Worm (Caenorhabditis elegans) whole organism, midembryonic: ENCODE results near the gene F58H1.3.

Experiments
- T22C8.4 ChIP-seq: fragments of 200-800 bp; sonication (Bioruptor generic); IDR thresholded peaks from 2 replicates; pipeline ENCODE4 v1.3.6; 2022; ENCODE audit warnings: missing genetic modification characterization, missing compliant biosample characterization
- cog-1 ChIP-seq: sonication (generic microtip); optimal IDR thresholded peaks from 2 replicates; lab custom pipeline; 2016; ENCODE audit warnings: missing genetic modification characterization, missing compliant biosample characterization
- flt-1 ChIP-seq: fragments of 200-800 bp; sonication (Bioruptor generic); IDR thresholded peaks from 2 replicates; pipeline ENCODE4 v1.3.6; 2022; ENCODE audit warnings: missing genetic modification characterization, missing compliant biosample characterization
- klf-2 ChIP-seq: fragments of 200-800 bp; sonication (Bioruptor generic); conservative IDR thresholded peaks from 2 replicates; pipeline ENCODE4 v1.3.6; 2022; ENCODE audit warnings: missing genetic modification reagents, missing genetic modification characterization, missing compliant biosample characterization
- med-1 ChIP-seq: sonication (generic microtip); optimal IDR thresholded peaks from 2 replicates; lab custom pipeline; 2017; ENCODE audit warnings: missing genetic modification characterization, mild to moderate bottlenecking, missing compliant biosample characterization, antibody characterized with exemption, missing genetic modification reagents; ENCODE audit not compliant: insufficient read depth
- ref-1 ChIP-seq: fragments of 200-800 bp; sonication (Bioruptor generic); conservative IDR thresholded peaks from 2 replicates; pipeline ENCODE4 v1.3.6; 2022; ENCODE audit warnings: missing genetic modification reagents, missing genetic modification characterization, missing compliant biosample characterization
- tab-1 ChIP-seq: fragments of 200-800 bp; sonication (Bioruptor generic); IDR thresholded peaks from 2 replicates; pipeline ENCODE4 v1.3.6; 2022; ENCODE audit warnings: missing genetic modification characterization, missing compliant biosample characterization
- ztf-23 ChIP-seq: fragments of 200-800 bp; sonication (Bioruptor generic); IDR thresholded peaks from 2 replicates; pipeline ENCODE4 v1.3.6; 2022; ENCODE audit warnings: missing genetic modification reagents, missing genetic modification characterization, missing compliant biosample characterization
- ztf-29 ChIP-seq: fragments of 200-800 bp; sonication (Bioruptor generic); IDR thresholded peaks from 2 replicates; pipeline ENCODE4 v1.3.6; 2022; ENCODE audit warnings: missing genetic modification reagents, missing genetic modification characterization, missing compliant biosample characterization

The F58H1.3 gene

DNA sequence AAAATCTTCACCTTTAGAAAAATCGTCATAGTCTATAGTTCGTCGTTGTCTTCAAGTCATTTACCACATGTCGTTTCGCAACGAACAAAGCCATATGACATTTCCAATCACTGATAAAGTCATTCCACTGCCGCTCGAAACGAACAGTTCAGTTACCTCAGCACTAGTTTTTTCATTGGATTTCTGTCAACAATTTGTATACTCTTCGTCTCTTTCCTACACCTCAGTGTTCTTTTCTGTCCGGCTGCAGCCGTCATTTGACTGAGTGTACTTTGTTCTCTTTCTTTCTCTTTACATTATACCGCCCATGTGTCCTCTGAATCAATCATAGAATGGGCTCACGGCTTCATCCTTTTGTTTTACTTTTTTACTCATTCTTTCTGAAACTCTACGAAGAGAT is 12.5 kb upstream of the F58H1.3 start:
- no peak for TF ChIP-seq ref-1 (GFP tag; lab: Robert Waterston, UW)

- TF ChIP-seq cog-1 (tag; lab: Kevin White, UChicago) = no peak
These were observed 11.9 kb upstream of the F58H1.3 start for ce11 chrV:11921689-11922517.

DNA sequence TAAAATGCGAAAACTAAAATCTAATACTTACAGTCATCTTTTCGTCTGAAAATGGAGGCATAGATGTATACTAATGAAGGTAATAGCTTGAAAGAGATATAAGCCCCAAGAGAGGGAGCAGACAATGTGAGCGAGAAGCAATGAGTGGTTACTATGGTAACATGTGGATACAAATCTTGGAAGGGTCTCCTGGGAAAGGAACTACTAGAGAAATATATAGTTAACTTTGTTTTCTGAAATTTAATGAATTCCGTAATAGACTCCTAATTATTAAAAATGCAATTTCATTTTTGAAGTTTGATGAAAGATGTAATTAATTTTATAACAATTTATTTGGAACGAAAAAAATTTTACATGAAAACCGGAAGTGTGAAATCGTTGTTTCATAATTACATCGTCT is 6.4 kb upstream of the F58H1.3 start, which contains the start of gene osm-6:
Gene osm-6 (minus strand): TSS at position 101 of the 400 bp plus-strand sequence.
- no peak for TF ChIP-seq ztf-23
- TF ChIP-seq med-1 (GFP tag; lab: Kevin White, UChicago) = no peak
- no peak for TF ChIP-seq ref-1 (GFP tag; lab: Robert Waterston, UW)
- no peak for TF ChIP-seq T22C8.4 (GFP tag; lab: Robert Waterston, UW)
- no peak for TF ChIP-seq klf-2 (GFP tag; lab: Robert Waterston, UW)
- TF ChIP-seq cog-1 (tag; lab: Kevin White, UChicago) = no peak
- no peak for TF ChIP-seq flt-1 (GFP tag; lab: Robert Waterston, UW)
- no peak for TF ChIP-seq ztf-29
- TF ChIP-seq tab-1 (GFP tag; lab: Robert Waterston, UW) = no peak

DNA sequence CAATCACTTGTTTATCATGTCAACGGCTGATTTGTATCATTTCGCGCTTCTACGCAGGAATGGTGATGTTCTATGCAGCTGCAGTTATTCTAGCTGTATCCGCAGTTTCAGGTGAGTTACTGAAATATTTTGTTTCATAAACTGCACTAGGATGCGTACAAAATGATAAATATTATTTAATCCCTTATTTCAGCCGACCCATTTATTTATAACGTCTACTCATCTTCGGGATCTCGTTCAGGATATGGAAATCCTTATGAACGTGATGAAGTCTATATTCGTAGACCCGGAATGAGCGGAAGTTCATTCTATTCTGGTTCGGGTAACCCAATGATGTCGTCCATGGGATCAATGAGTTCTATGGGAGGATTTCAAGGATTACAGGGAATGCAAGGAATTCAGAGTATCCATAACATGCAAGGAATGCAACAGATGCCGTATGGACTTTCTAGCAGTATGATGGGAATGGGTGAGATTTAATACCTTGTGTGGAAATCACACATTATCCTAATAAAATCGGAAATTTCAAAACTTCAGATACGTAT is 4.7 kb upstream of the F58H1.3 start, which contains the start of gene F58H1.2:
Gene F58H1.2 (plus strand): TSS at position 51 of the 545 bp plus-strand sequence.
- TF ChIP-seq med-1 (GFP tag; lab: Kevin White, UChicago) (no peak), cog-1 (tag; lab: Kevin White, UChicago) (no peak), ztf-29 (no peak), T22C8.4 (GFP tag; lab: Robert Waterston, UW) (no peak), flt-1 (GFP tag; lab: Robert Waterston, UW) (no peak), ztf-23 (no peak), klf-2 (GFP tag; lab: Robert Waterston, UW) (no peak), ref-1 (GFP tag; lab: Robert Waterston, UW) (no peak)

- no peak for TF ChIP-seq ref-1 (GFP tag; lab: Robert Waterston, UW)
- TF ChIP-seq flt-1 (GFP tag; lab: Robert Waterston, UW) = no peak
- TF ChIP-seq tab-1 (GFP tag; lab: Robert Waterston, UW) = no peak
- no peak for TF ChIP-seq cog-1 (tag; lab: Kevin White, UChicago)
- TF ChIP-seq ztf-23 = no peak
- TF ChIP-seq ztf-29 = no peak
- TF ChIP-seq med-1 (GFP tag; lab: Kevin White, UChicago) = no peak
These were observed 1.1 kb downstream of the F58H1.3 start, which contains the start of gene F58H1.8 for ce11 chrV:11934848-11935247. Gene F58H1.8 (plus strand): TSS chrV:11935148.

DNA sequence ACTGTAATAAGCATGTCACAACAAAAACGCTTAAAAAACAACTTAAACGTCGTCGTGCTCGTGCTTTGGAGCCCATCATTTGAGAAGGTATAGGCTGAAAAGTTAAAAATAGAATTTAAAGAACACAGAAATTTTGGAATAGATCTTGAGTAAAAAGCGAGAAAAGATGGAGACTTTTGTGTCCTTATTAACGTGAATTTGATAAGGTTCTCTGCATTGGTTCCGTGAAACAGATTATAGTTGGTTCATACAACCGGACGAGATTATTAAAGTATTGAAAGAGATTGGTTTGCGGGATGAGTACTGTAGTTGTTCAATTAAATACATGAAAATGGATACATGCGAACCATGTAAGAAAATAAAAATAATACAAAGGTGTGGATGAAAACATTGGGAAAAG is 3.9 kb downstream of the F58H1.3 start, which contains the start of gene gpla-1:
Gene gpla-1 (minus strand): TSS at position 101 of the 400 bp plus-strand sequence.
- TF ChIP-seq ref-1 (GFP tag; lab: Robert Waterston, UW) (no peak), klf-2 (GFP tag; lab: Robert Waterston, UW) (no peak), tab-1 (GFP tag; lab: Robert Waterston, UW) (no peak), flt-1 (GFP tag; lab: Robert Waterston, UW) (no peak), ztf-23 (no peak), T22C8.4 (GFP tag; lab: Robert Waterston, UW) (no peak), cog-1 (tag; lab: Kevin White, UChicago) (no peak), med-1 (GFP tag; lab: Kevin White, UChicago) (no peak), ztf-29 (no peak)

DNA sequence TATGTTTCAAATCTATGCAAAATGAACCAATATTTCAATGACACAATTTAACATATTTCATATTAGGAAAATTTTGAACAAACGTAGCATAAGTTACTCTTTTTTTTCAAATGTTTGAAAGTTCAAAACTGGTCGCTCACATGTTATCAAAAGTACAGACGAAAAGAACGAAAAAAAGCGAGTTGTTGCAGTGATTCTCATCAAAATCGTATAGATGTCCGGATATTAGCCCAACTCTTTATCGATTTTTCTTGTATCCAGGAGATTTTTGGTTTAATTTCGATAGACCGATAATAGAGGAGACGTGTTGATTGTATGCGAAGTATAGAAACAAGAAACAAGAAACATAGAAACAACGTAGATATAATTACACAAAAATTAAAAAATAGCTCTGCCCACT is 6.6 kb downstream of the F58H1.3 start:
- TF ChIP-seq klf-2 (GFP tag; lab: Robert Waterston, UW) (no peak), ref-1 (GFP tag; lab: Robert Waterston, UW) (no peak), T22C8.4 (GFP tag; lab: Robert Waterston, UW) (no peak), flt-1 (GFP tag; lab: Robert Waterston, UW) (no peak), med-1 (GFP tag; lab: Kevin White, UChicago) (no peak), ztf-23 (no peak), tab-1 (GFP tag; lab: Robert Waterston, UW) (no peak)

DNA sequence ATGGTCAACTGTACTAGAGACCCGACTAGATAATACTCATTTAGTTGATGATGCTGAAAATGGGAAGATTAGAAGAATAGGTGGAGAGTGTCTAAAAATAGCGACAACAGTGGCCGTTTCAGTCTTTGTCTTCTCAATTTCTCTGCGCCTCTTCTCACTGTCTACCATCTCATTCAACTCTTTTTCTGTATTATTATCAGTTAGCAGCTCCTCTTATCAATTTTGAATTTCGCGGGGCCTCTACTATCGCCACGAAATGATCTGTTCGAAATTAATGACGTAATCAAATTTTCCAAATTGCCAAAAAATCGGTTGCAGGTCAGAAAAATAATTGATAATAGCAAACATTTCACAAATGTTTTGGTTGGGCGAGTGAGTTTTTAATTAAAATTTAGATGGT is 7.9 kb downstream of the F58H1.3 start:
- no peak for TF ChIP-seq T22C8.4 (GFP tag; lab: Robert Waterston, UW)
- TF ChIP-seq ref-1 (GFP tag; lab: Robert Waterston, UW) = no peak
- TF ChIP-seq ztf-29 = no peak
- no peak for TF ChIP-seq klf-2 (GFP tag; lab: Robert Waterston, UW)
- TF ChIP-seq med-1 (GFP tag; lab: Kevin White, UChicago) = no peak
- TF ChIP-seq cog-1 (tag; lab: Kevin White, UChicago) = no peak

ce11 chrV:11942325-11942724 is 8.5 kb downstream of the F58H1.3 start, which contains the start of gene F58H1.6:
Gene F58H1.6 (plus strand): TSS chrV:11942625.
- TF ChIP-seq klf-2 (GFP tag; lab: Robert Waterston, UW) (no peak), med-1 (GFP tag; lab: Kevin White, UChicago) (no peak), ztf-29 (no peak), flt-1 (GFP tag; lab: Robert Waterston, UW) (no peak), ztf-23 (no peak), tab-1 (GFP tag; lab: Robert Waterston, UW) (no peak), T22C8.4 (GFP tag; lab: Robert Waterston, UW) (no peak), ref-1 (GFP tag; lab: Robert Waterston, UW) (no peak), cog-1 (tag; lab: Kevin White, UChicago) (no peak)
